Fruit fly (Drosophila melanogaster) whole organism, pupa: Measurements from ENCODE around the gene hng3.

Experiments
- CG10348 ChIP-seq: fragments of 200-800 bp; sonication (Bioruptor generic); IDR thresholded peaks from 2 replicates; pipeline ENCODE4 v1.3.6; 2022; ENCODE audit warnings: missing biosample characterization, missing genetic modification characterization
- CG12605 ChIP-seq: fragments of 200-800 bp; sonication (Bioruptor generic); IDR thresholded peaks from 2 replicates; pipeline ENCODE4 v1.3.6; 2022; ENCODE audit warnings: missing biosample characterization, missing genetic modification characterization
- CG13204 ChIP-seq: fragments of 200-800 bp; sonication (Bioruptor generic); optimal IDR thresholded peaks from 2 replicates; lab custom pipeline; 2018; ENCODE audit warnings: missing biosample characterization, mild to moderate bottlenecking, missing genetic modification characterization, moderate library complexity
- CG14655 ChIP-seq: fragments of 200-800 bp; sonication (Bioruptor generic); optimal IDR thresholded peaks from 3 replicates; lab custom pipeline; 2017; ENCODE audit warnings: mild to moderate bottlenecking, missing biosample characterization, missing genetic modification reagents, missing genetic modification characterization
- CG15710 ChIP-seq: fragments of 200-800 bp; sonication (Bioruptor generic); optimal IDR thresholded peaks from 2 replicates; lab custom pipeline; 2018; ENCODE audit warnings: missing biosample characterization, mild to moderate bottlenecking, missing genetic modification characterization, moderate library complexity
- CG17806 ChIP-seq: fragments of 200-800 bp; sonication (Bioruptor generic); optimal IDR thresholded peaks from 2 replicates; lab custom pipeline; 2018; ENCODE audit warnings: missing biosample characterization, mild to moderate bottlenecking, missing genetic modification characterization, moderate library complexity
- CG32121 ChIP-seq: fragments of 200-800 bp; sonication (Bioruptor generic); IDR thresholded peaks from 2 replicates; pipeline ENCODE4 v1.3.6; 2022; ENCODE audit warnings: missing biosample characterization, missing genetic modification characterization
- CG34367 ChIP-seq: fragments of 200-800 bp; sonication (Bioruptor generic); optimal IDR thresholded peaks from 2 replicates; lab custom pipeline; 2018; ENCODE audit warnings: missing biosample characterization, mild to moderate bottlenecking, missing genetic modification characterization
- CG4496 ChIP-seq: fragments of 200-800 bp; sonication (Bioruptor generic); IDR thresholded peaks from 3 replicates; pipeline ENCODE4 v1.3.6; 2022; ENCODE audit warnings: missing biosample characterization, missing genetic modification characterization
- CG8159 ChIP-seq: fragments of 200-800 bp; sonication (Bioruptor generic); optimal IDR thresholded peaks from 3 replicates; lab custom pipeline; 2018; ENCODE audit warnings: missing biosample characterization, mild to moderate bottlenecking, missing genetic modification characterization, moderate library complexity
- CG8301 ChIP-seq: fragments of 200-800 bp; sonication (Bioruptor generic); optimal IDR thresholded peaks from 2 replicates; lab custom pipeline; 2018; ENCODE audit warnings: missing biosample characterization, mild to moderate bottlenecking, missing genetic modification characterization
- CG9948 ChIP-seq: fragments of 200-800 bp; sonication (Bioruptor generic); optimal IDR thresholded peaks from 2 replicates; lab custom pipeline; 2018; ENCODE audit warnings: missing biosample characterization, mild to moderate bottlenecking, missing genetic modification characterization, moderate library complexity
- D1 ChIP-seq: fragments of 200-800 bp; sonication (Bioruptor generic); optimal IDR thresholded peaks from 2 replicates; lab custom pipeline; 2018; ENCODE audit warnings: missing biosample characterization, mild to moderate bottlenecking, missing genetic modification characterization, moderate library complexity
- EcR ChIP-seq: fragments of 200-800 bp; sonication (Bioruptor generic); optimal IDR thresholded peaks from 3 replicates; lab custom pipeline; 2019; ENCODE audit warnings: missing biosample characterization, missing genetic modification characterization, mild to moderate bottlenecking, moderate library complexity, missing genetic modification reagents
- Ets98B ChIP-seq: fragments of 200-800 bp; sonication (Bioruptor generic); IDR thresholded peaks from 2 replicates; pipeline ENCODE4 v1.3.6; 2022; ENCODE audit warnings: missing biosample characterization, missing genetic modification characterization
- Pif1A ChIP-seq: fragments of 200-800 bp; sonication (Bioruptor generic); optimal IDR thresholded peaks from 3 replicates; lab custom pipeline; 2016; ENCODE audit warnings: missing biosample characterization, missing genetic modification characterization
- Pif1B ChIP-seq: fragments of 200-800 bp; sonication (Bioruptor generic); optimal IDR thresholded peaks from 3 replicates; lab custom pipeline; 2016; ENCODE audit warnings: missing biosample characterization, missing genetic modification characterization
- Snoo ChIP-seq: fragments of 200-800 bp; sonication (Bioruptor generic); optimal IDR thresholded peaks from 3 replicates; lab custom pipeline; 2017; ENCODE audit warnings: missing biosample characterization, mild to moderate bottlenecking, missing genetic modification characterization, inconsistent platforms
- fd96Ca ChIP-seq: fragments of 200-800 bp; sonication (Bioruptor generic); IDR thresholded peaks from 3 replicates; pipeline ENCODE4 v1.3.6; 2022; ENCODE audit warnings: missing biosample characterization, missing genetic modification characterization
- gl ChIP-seq: fragments of 200-800 bp; sonication (Bioruptor generic); optimal IDR thresholded peaks from 2 replicates; lab custom pipeline; 2018; ENCODE audit warnings: missing biosample characterization, mild to moderate bottlenecking, missing genetic modification characterization
- rn ChIP-seq: fragments of 200-800 bp; sonication (Bioruptor generic); IDR thresholded peaks from 2 replicates; pipeline ENCODE4 v1.3.6; 2022; ENCODE audit warnings: missing biosample characterization, missing genetic modification characterization

hng3 gene

DNA sequence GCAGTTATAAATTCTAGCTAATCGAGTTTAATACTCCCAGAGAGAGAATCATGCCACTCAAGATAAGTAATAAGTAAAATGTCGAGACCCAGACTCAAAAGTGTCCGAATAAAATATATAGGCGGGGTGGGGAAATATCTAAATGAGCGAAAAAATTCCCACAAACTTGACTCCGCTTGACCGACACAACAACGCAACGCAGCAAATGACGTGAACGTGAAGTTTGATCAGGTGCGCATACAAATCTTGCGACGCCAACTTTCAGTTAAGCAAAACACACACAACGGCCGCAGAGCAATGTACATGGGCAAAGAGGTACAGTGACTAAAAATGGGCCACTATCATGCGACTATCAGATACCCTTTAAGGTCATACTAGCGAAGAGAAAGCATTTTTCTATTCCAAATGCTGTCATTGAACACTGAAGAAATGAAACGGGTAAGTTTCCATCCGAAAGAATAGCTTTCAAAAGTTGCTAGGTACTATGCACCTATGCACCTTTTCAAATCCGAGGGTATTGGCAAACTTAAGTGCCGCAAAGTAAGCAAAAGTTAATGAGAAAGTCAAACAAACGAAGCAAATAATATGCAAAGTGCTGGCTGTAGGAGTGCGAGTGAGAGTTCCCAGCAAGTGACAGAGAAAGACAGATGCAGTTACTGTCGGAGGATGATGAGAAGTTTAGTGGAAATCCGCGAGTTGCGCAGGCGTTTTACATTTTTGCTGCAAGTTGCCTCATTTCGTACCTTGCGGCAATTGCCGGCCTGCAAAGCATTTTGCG is 10.4 kb upstream of the hng3 start:
- TF ChIP-seq CG8159 (tag; lab: Kevin White, UChicago) (peak; percentile 44), CG13204 (GFP tag; lab: Kevin White, UChicago) (no peak), D1 (no peak), CG4496 (GFP tag; lab: Robert Waterston, UW) (peak; percentile 74; the same call in 2 of the 3 replicates), rn (GFP tag; lab: Robert Waterston, UW) (0 out of 2 replicates have a peak, but pooled peaks have one; percentile 38), CG12605 (GFP tag; lab: Robert Waterston, UW) (0 out of 2 replicates have a peak, but pooled peaks have one; percentile 15), Pif1A (GFP tag; lab: Kevin White, UChicago) (peak; percentile 64), gl (tag; lab: Kevin White, UChicago) (no peak), Pif1B (GFP tag; lab: Kevin White, UChicago) (peak; percentile 63), Ets98B (peak; percentile 86), CG8301 (tag; lab: Kevin White, UChicago) (peak; percentile 59), EcR (peak; percentile 11), Snoo (tag; lab: Kevin White, UChicago) (peak; percentile 18), CG34367 (tag; lab: Kevin White, UChicago) (peak; percentile 50), CG15710 (tag; lab: Kevin White, UChicago) (peak; percentile 59), CG32121 (GFP tag; lab: Robert Waterston, UW) (peak; percentile 75), CG17806 (tag; lab: Kevin White, UChicago) (peak; percentile 54), CG14655 (GFP tag; lab: Kevin White, UChicago) (peak; percentile 62), CG10348 (no peak), fd96Ca (GFP tag; lab: Robert Waterston, UW) (peak; percentile 83), CG9948 (peak; percentile 58)

DNA sequence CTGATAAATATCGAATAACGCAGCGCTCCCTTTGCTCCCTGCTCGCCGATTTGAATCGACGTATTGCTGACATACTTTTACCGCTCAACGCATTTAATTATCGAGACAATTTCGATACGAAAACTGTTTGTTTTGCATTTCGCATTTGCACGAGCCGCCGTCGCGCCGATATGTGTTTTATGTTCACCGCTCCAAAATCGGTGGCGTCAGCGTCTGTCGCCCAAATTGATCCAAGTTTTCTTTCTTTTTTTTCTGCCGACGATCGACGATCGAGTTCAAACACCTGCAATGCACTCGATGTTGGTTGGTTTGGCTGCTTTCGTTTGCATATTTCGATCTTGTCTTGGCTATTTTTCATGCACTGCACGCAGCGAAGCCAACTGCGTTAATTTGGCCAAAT is 9.8 kb upstream of the hng3 start:
- TF ChIP-seq Ets98B (no peak), CG14655 (GFP tag; lab: Kevin White, UChicago) (no peak), CG4496 (GFP tag; lab: Robert Waterston, UW) (no peak), CG9948 (no peak), CG8301 (tag; lab: Kevin White, UChicago) (no peak), D1 (no peak), CG34367 (tag; lab: Kevin White, UChicago) (no peak), CG13204 (GFP tag; lab: Kevin White, UChicago) (no peak), CG15710 (tag; lab: Kevin White, UChicago) (no peak), fd96Ca (GFP tag; lab: Robert Waterston, UW) (no peak), CG17806 (tag; lab: Kevin White, UChicago) (no peak), gl (tag; lab: Kevin White, UChicago) (no peak), CG8159 (tag; lab: Kevin White, UChicago) (no peak), CG32121 (GFP tag; lab: Robert Waterston, UW) (no peak), rn (GFP tag; lab: Robert Waterston, UW) (no peak)

DNA sequence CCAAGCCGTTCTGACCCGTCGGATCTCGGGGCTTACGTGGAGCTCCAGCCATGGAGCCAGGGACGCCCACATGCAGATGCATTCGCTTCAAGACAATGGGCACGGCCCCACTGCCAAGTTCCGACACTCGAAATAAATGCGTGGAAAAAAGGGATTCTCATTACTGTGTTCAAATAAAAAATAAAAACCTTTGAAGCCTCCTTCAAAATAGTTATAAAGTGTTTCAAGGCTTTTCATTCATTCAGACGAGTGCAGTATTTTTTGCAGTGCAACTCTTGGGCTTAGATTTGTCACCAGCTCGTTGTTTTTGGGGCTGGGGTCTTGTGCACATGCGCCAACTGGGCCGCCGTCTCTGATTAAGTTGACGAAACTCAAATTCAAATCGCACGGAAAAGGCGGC is 9.0 kb upstream of the hng3 start:
- TF ChIP-seq CG9948 (peak; percentile 23), CG17806 (tag; lab: Kevin White, UChicago) (peak; percentile 38), Pif1B (GFP tag; lab: Kevin White, UChicago) (no peak), CG8301 (tag; lab: Kevin White, UChicago) (peak; percentile 25), Snoo (tag; lab: Kevin White, UChicago) (peak; percentile 43), CG4496 (GFP tag; lab: Robert Waterston, UW) (peak; percentile 71), fd96Ca (GFP tag; lab: Robert Waterston, UW) (peak; percentile 68), Ets98B (peak; percentile 60), CG32121 (GFP tag; lab: Robert Waterston, UW) (peak; percentile 76), CG10348 (no peak), EcR (no peak), CG8159 (tag; lab: Kevin White, UChicago) (peak; percentile 34), CG34367 (tag; lab: Kevin White, UChicago) (no peak), D1 (no peak), CG12605 (GFP tag; lab: Robert Waterston, UW) (no peak), Pif1A (GFP tag; lab: Kevin White, UChicago) (peak; percentile 9), gl (tag; lab: Kevin White, UChicago) (no peak), CG14655 (GFP tag; lab: Kevin White, UChicago) (peak; percentile 62), CG15710 (tag; lab: Kevin White, UChicago) (peak; percentile 6), rn (GFP tag; lab: Robert Waterston, UW) (0 out of 2 replicates have a peak, but pooled peaks have one; percentile 20), CG13204 (GFP tag; lab: Kevin White, UChicago) (no peak)
- TF ChIP-seq, all 21 proteins: peak for 13

DNA sequence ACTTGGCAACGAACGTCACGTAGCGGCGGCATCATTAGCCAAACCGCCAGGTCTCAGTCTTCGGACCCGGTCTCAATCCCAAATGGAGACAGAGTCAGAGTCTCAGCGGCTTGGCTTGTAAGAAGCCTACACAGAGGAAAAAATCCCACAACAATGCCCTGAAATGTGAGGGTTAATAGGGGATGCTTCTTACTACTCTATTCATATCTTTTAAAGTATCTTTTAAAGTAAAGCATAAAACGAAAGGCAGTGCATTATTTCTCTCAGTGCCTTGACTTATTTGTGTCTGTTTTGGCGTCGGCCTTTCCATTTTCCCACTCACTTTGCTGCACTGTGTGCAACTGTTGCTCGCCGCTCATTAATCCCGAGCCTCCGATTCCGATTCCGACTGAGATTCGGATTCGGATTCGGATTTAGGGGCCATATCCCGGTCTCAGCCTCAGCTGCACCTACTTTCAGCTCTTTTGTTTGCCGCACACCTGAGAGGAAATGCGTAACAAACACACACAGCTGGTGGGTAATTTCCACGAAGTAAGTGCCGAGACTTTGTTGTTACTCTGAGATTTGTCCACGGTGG is 7.1 kb upstream of the hng3 start:
- TF ChIP-seq CG32121 (GFP tag; lab: Robert Waterston, UW) (peak; percentile 97), gl (tag; lab: Kevin White, UChicago) (peak; percentile 77), CG34367 (tag; lab: Kevin White, UChicago) (peak; percentile 82), CG8301 (tag; lab: Kevin White, UChicago) (peak; percentile 89), Ets98B (peak; percentile 97), fd96Ca (GFP tag; lab: Robert Waterston, UW) (peak; percentile 97), EcR (no peak), CG12605 (GFP tag; lab: Robert Waterston, UW) (peak; percentile 93), CG10348 (peak; percentile 81), D1 (no peak), CG9948 (peak; percentile 84), CG14655 (GFP tag; lab: Kevin White, UChicago) (peak; percentile 90), CG17806 (tag; lab: Kevin White, UChicago) (peak; percentile 82), Snoo (tag; lab: Kevin White, UChicago) (peak; percentile 94), Pif1B (GFP tag; lab: Kevin White, UChicago) (peak; percentile 90), CG4496 (GFP tag; lab: Robert Waterston, UW) (peak; percentile 97), CG13204 (GFP tag; lab: Kevin White, UChicago) (peak; percentile 70), Pif1A (GFP tag; lab: Kevin White, UChicago) (peak; percentile 94), rn (GFP tag; lab: Robert Waterston, UW) (peak; percentile 95), CG8159 (tag; lab: Kevin White, UChicago) (peak; percentile 83), CG15710 (tag; lab: Kevin White, UChicago) (peak; percentile 84)
